Fruit fly (Drosophila melanogaster) whole organism, embryonic: ENCODE data around the gene CG18808.

Source experiments
- Bgb ChIP-seq: fragments of 200-800 bp; sonication (Bioruptor generic); IDR thresholded peaks from 2 replicates; pipeline ENCODE4 v1.3.6; 2022; ENCODE audit warnings: missing biosample characterization, missing genetic modification characterization; ENCODE audit not compliant: partially characterized antibody
- CG11456 ChIP-seq: fragments of 200-800 bp; sonication (Bioruptor generic); IDR thresholded peaks from 3 replicates; pipeline ENCODE4 v1.3.6; 2022; ENCODE audit warnings: missing biosample characterization, missing genetic modification characterization
- CG11696 ChIP-seq: fragments of 200-800 bp; sonication (Bioruptor generic); IDR thresholded peaks from 2 replicates; pipeline ENCODE4 v1.3.6; 2022; ENCODE audit warnings: missing biosample characterization, missing genetic modification characterization
- CG13775 ChIP-seq: fragments of 200-800 bp; sonication (Bioruptor generic); optimal IDR thresholded peaks from 3 replicates; lab custom pipeline; 2017; ENCODE audit warnings: missing biosample characterization, mild to moderate bottlenecking, missing genetic modification characterization
- CG1529 ChIP-seq: fragments of 200-800 bp; sonication (Bioruptor generic); optimal IDR thresholded peaks from 3 replicates; lab custom pipeline; 2018; ENCODE audit warnings: missing biosample characterization, missing genetic modification characterization
- CG15696 ChIP-seq: fragments of 200-800 bp; sonication (Bioruptor generic); optimal IDR thresholded peaks from 2 replicates; lab custom pipeline; 2019; ENCODE audit warnings: missing biosample characterization, mild to moderate bottlenecking, missing genetic modification characterization, moderate library complexity
- CG3163 ChIP-seq: fragments of 200-800 bp; sonication (Bioruptor generic); optimal IDR thresholded peaks from 3 replicates; lab custom pipeline; 2016; ENCODE audit warnings: missing biosample characterization, missing genetic modification characterization
- CG34224 ChIP-seq: fragments of 200-800 bp; sonication (Bioruptor generic); IDR thresholded peaks from 3 replicates; pipeline ENCODE4 v1.3.6; 2022; ENCODE audit warnings: missing biosample characterization, missing genetic modification characterization; ENCODE audit not compliant: partially characterized antibody
- CG5180 ChIP-seq: fragments of 200-800 bp; sonication (Bioruptor generic); optimal IDR thresholded peaks from 3 replicates; lab custom pipeline; 2017; ENCODE audit warnings: missing biosample characterization, missing genetic modification characterization, mild to moderate bottlenecking, moderate library complexity, missing genetic modification reagents
- CG6272 ChIP-seq: fragments of 200-800 bp; sonication (Bioruptor generic); IDR thresholded peaks from 2 replicates; pipeline ENCODE4 v1.3.6; 2022; ENCODE audit warnings: missing biosample characterization, missing genetic modification characterization
- CTCF ChIP-seq: fragments of 200-800 bp; sonication (Bioruptor generic); optimal IDR thresholded peaks from 2 replicates; lab custom pipeline; 2017; ENCODE audit warnings: missing biosample characterization, mild to moderate bottlenecking, missing genetic modification characterization, moderate library complexity
- CoRest ChIP-seq: fragments of 200-800 bp; sonication (Bioruptor generic); optimal IDR thresholded peaks from 3 replicates; lab custom pipeline; 2018; ENCODE audit warnings: missing biosample characterization, mild to moderate bottlenecking, missing genetic modification characterization, moderate library complexity
- Deaf1 ChIP-seq: fragments of 200-800 bp; optimal IDR thresholded peaks from 3 replicates; lab custom pipeline; 2019; ENCODE audit warnings: missing biosample characterization, mild to moderate bottlenecking, missing genetic modification characterization, moderate library complexity
- Dip2 ChIP-seq: fragments of 200-800 bp; sonication (Bioruptor generic); IDR thresholded peaks from 2 replicates; pipeline ENCODE4 v1.3.6; 2022; ENCODE audit warnings: missing biosample characterization, missing genetic modification characterization
- Ets65A ChIP-seq: fragments of 200-800 bp; sonication (Bioruptor generic); peaks from one replicate; lab custom pipeline; 2016; ENCODE audit warnings: missing biosample characterization, missing genetic modification characterization
- Hmx ChIP-seq: fragments of 200-800 bp; sonication (Bioruptor generic); optimal IDR thresholded peaks from 2 replicates; lab custom pipeline; 2016; ENCODE audit warnings: missing biosample characterization, missing genetic modification characterization
- Hr78 ChIP-seq, 2 experiments: fragments of 200-800 bp in 1 of 2; fragments of >200 bp in 1 of 2; sonication (Bioruptor generic) in 1 of 2; optimal IDR thresholded peaks; 2 replicates each; lab custom pipeline; 2017 to 2019; ENCODE audit warnings: missing biosample characterization in 2 of 2, missing genetic modification characterization in 2 of 2, mild to moderate bottlenecking in 1 of 2, moderate library complexity in 1 of 2
- Med ChIP-seq: fragments of 200-800 bp; sonication (Bioruptor generic); peaks from one replicate; lab custom pipeline; 2016; ENCODE audit warnings: missing biosample characterization, missing genetic modification characterization, mild to moderate bottlenecking, inconsistent platforms, moderate library complexity
- Nf-YB ChIP-seq: fragments of 200-800 bp; sonication (Bioruptor generic); optimal IDR thresholded peaks from 3 replicates; lab custom pipeline; 2019; ENCODE audit warnings: missing biosample characterization, mild to moderate bottlenecking, missing genetic modification characterization, moderate library complexity
- Opbp ChIP-seq: fragments of 200-800 bp; sonication (Bioruptor generic); IDR thresholded peaks from 3 replicates; pipeline ENCODE4 v1.3.6; 2022; ENCODE audit warnings: missing biosample characterization, missing genetic modification characterization; ENCODE audit not compliant: partially characterized antibody
- Pdp1 ChIP-seq, 2 experiments: fragments of 200-800 bp; sonication (Bioruptor generic); optimal IDR thresholded peaks; 3 replicates each; lab custom pipeline; 2016; ENCODE audit warnings: missing biosample characterization in 2 of 2, missing genetic modification characterization in 2 of 2, mild to moderate bottlenecking in 1 of 2, moderate library complexity in 1 of 2
- Trl ChIP-seq, 3 experiments: fragments of >200 bp in 2 of 3; fragments of 200-800 bp in 1 of 3; sonication (Bioruptor generic) in 1 of 3; optimal IDR thresholded peaks; 2 replicates in 1 of 3; 3 replicates in 2 of 3; lab custom pipeline; 2016 to 2017; ENCODE audit warnings: missing biosample characterization in 1 of 3, missing genetic modification characterization in 1 of 3
- ci ChIP-seq: fragments of 200-800 bp; sonication (Bioruptor generic); IDR thresholded peaks from 3 replicates; pipeline ENCODE4 v1.3.6; 2022; ENCODE audit warnings: missing biosample characterization, missing genetic modification characterization
- esg ChIP-seq: fragments of 200-800 bp; sonication (Bioruptor generic); conservative IDR thresholded peaks from 2 replicates; pipeline ENCODE4 v1.3.6; 2022; ENCODE audit warnings: missing biosample characterization, missing genetic modification characterization
- ewg ChIP-seq: fragments of 200-800 bp; sonication (Bioruptor generic); optimal IDR thresholded peaks from 3 replicates; lab custom pipeline; 2017; ENCODE audit warnings: mild to moderate bottlenecking, missing biosample characterization, missing genetic modification reagents, missing genetic modification characterization
- eyg ChIP-seq: fragments of 200-800 bp; sonication (Bioruptor generic); optimal IDR thresholded peaks from 3 replicates; lab custom pipeline; 2016; ENCODE audit warnings: missing biosample characterization, missing genetic modification characterization
- gfzf ChIP-seq: fragments of 200-800 bp; sonication (Bioruptor generic); optimal IDR thresholded peaks from 2 replicates; lab custom pipeline; 2016; ENCODE audit warnings: missing biosample characterization, mild to moderate bottlenecking, missing genetic modification characterization, moderate library complexity
- hbn ChIP-seq: fragments of 200-800 bp; sonication (Bioruptor generic); IDR thresholded peaks from 2 replicates; pipeline ENCODE4 v1.3.6; 2022; ENCODE audit warnings: missing biosample characterization, missing genetic modification characterization; ENCODE audit not compliant: partially characterized antibody
- nom ChIP-seq: fragments of 200-800 bp; sonication (Bioruptor generic); optimal IDR thresholded peaks from 2 replicates; lab custom pipeline; 2017; ENCODE audit warnings: missing biosample characterization, missing genetic modification characterization, mild to moderate bottlenecking, moderate library complexity, missing genetic modification reagents
- onecut ChIP-seq: fragments of 200-800 bp; sonication (Bioruptor generic); IDR thresholded peaks from 2 replicates; pipeline ENCODE4 v1.3.6; 2022; ENCODE audit warnings: missing biosample characterization, missing genetic modification characterization
- pita ChIP-seq: fragments of 200-800 bp; sonication (Bioruptor generic); optimal IDR thresholded peaks from 2 replicates; lab custom pipeline; 2017; ENCODE audit warnings: missing biosample characterization, mild to moderate bottlenecking, missing genetic modification characterization
- sens ChIP-seq: fragments of 200-800 bp; sonication (Bioruptor generic); peaks from one replicate; lab custom pipeline; 2016; ENCODE audit warnings: missing biosample characterization, missing genetic modification characterization
- sna ChIP-seq: fragments of 200-800 bp; sonication (Bioruptor generic); IDR thresholded peaks from 2 replicates; pipeline ENCODE4 v1.3.6; 2022; ENCODE audit warnings: missing biosample characterization, missing genetic modification characterization; ENCODE audit not compliant: partially characterized antibody
- stwl ChIP-seq: fragments of 200-800 bp; sonication (Bioruptor generic); optimal IDR thresholded peaks from 3 replicates; lab custom pipeline; 2018; ENCODE audit warnings: missing biosample characterization, mild to moderate bottlenecking, missing genetic modification characterization, moderate library complexity
- yki ChIP-seq: fragments of >200 bp; optimal IDR thresholded peaks from 3 replicates; lab custom pipeline; 2018
- z ChIP-seq: fragments of 200-800 bp; sonication (Bioruptor generic); IDR thresholded peaks from 3 replicates; pipeline ENCODE4 v1.3.6; 2022; ENCODE audit warnings: missing biosample characterization, missing genetic modification characterization

Gene CG18808

DNA sequence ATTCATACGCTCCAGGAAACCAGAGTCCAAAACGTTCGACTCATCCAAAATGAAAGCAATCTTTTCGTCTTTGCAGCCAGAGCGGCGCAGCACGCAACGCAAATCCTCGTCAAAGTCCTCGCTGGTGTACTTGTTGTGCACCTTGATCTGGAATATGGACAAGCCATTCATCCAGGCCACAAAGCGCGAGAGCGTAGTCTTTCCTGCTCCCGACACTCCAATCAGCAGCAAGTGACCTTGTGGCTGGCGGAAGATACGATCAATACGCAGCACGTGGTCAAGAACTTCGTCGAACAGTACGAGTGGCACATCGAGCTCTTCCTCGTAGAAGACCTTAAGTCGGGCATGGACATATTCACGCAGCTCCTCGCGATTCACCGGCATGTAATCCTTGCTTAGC is 7.0 kb upstream of the CG18808 start:
- peak; percentile 93 for TF ChIP-seq Ets65A (GFP tag; lab: Kevin White, UChicago)
- no peak for TF ChIP-seq CG13775

dm6 chr3L:4805751-4806150 is 1.5 kb downstream of the CG18808 start:
- no peak for TF ChIP-seq Hr78 (GFP tag; optimal IDR thresholded peaks at IDR 0.05; lab: Kevin White, UChicago)
- no peak for TF ChIP-seq esg (GFP tag; lab: Robert Waterston, UW)
- TF ChIP-seq stwl (tag; lab: Kevin White, UChicago): peak; percentile 15
- TF ChIP-seq hbn (GFP tag; lab: Robert Waterston, UW): no peak
- peak; percentile 34; the same call in 1 of the 2 replicates for TF ChIP-seq Dip2
- TF ChIP-seq Opbp (GFP tag; lab: Robert Waterston, UW): no peak
- no peak for TF ChIP-seq sna (GFP tag; lab: Robert Waterston, UW)
- peak; percentile 92 for TF ChIP-seq CTCF (GFP tag; lab: Kevin White, UChicago)
- no peak for TF ChIP-seq CG11696 (GFP tag; lab: Robert Waterston, UW)
- no peak for TF ChIP-seq CG6272 (GFP tag; lab: Robert Waterston, UW)
- peak; percentile 21 for TF ChIP-seq sens (GFP tag; lab: Kevin White, UChicago)
- no peak for TF ChIP-seq Hmx (GFP tag; lab: Kevin White, UChicago)
- peak; percentile 39 for TF ChIP-seq pita (GFP tag; lab: Kevin White, UChicago)
- TF ChIP-seq CG11456 (GFP tag; lab: Robert Waterston, UW): 0 out of 3 replicates have a peak, but pooled peaks have one; percentile 5
- TF ChIP-seq gfzf (GFP tag; lab: Kevin White, UChicago): no peak
- TF ChIP-seq CG1529 (GFP tag; lab: Kevin White, UChicago): no peak
- no peak for TF ChIP-seq CoRest (tag; lab: Kevin White, UChicago)
- TF ChIP-seq Pdp1 (GFP tag; optimal IDR thresholded peaks at IDR 0.05; lab: Kevin White, UChicago): no peak
- peak; percentile 21 for TF ChIP-seq Ets65A (GFP tag; lab: Kevin White, UChicago)
- no peak for TF ChIP-seq CG15696 (tag; lab: Kevin White, UChicago)

- no peak for TF ChIP-seq ci (GFP tag; lab: Robert Waterston, UW)
- peak; percentile 42 for TF ChIP-seq Ets65A (GFP tag; lab: Kevin White, UChicago)
- TF ChIP-seq Nf-YB (GFP tag; lab: Kevin White, UChicago): no peak
- no peak for TF ChIP-seq yki (lab: Kevin White, UChicago)
Observed at dm6 chr3L:4805174-4805573, 2.0 kb downstream of the CG18808 start, which contains the start of gene CG7509. Gene CG7509, minus strand, starts transcription at chr3L:4805274.

DNA sequence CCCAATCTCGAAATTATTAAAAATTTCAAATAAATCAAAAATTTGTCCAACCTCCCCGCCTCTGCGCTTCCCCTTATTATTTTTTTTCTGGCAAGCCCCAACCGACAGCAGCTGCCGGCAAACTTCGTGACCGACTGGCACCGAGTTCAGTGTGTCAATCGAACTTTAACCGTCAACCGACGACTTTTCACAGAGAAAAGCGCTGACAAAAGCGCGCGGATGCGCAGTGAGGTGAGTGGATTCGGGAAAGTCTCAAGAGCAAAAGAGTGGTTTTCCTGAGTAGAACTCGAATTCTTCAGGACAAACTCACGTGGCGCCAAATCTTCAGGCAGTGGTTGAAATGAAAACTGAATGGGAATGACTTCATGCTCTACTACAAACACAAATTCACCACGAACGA is 6.6 kb downstream of the CG18808 start:
- peak in 1 of 2 experiments; percentile 10 for TF ChIP-seq Trl (optimal IDR thresholded peaks at IDR 0.05; lab: Kevin White, UChicago)
- TF ChIP-seq Trl (GFP tag; optimal IDR thresholded peaks at IDR 0.05; lab: Kevin White, UChicago): no peak
- TF ChIP-seq onecut (GFP tag; lab: Robert Waterston, UW): peak; percentile 16; the same call in 1 of the 2 replicates
- peak; percentile 59 for TF ChIP-seq CG5180 (GFP tag; lab: Kevin White, UChicago)
- peak; percentile 87 for TF ChIP-seq CTCF (GFP tag; lab: Kevin White, UChicago)
- TF ChIP-seq eyg (GFP tag; lab: Kevin White, UChicago): no peak
- no peak for TF ChIP-seq CG34224 (GFP tag; lab: Robert Waterston, UW)
- peak; percentile 53; the same call in 1 of the 2 replicates for TF ChIP-seq Bgb (GFP tag; lab: Robert Waterston, UW)
- TF ChIP-seq nom (GFP tag; lab: Kevin White, UChicago): no peak
- TF ChIP-seq ewg (GFP tag; lab: Kevin White, UChicago): peak; percentile 62
- TF ChIP-seq CG3163 (GFP tag; lab: Kevin White, UChicago): peak; percentile 59
- peak; percentile 94 for TF ChIP-seq z (GFP tag; lab: Robert Waterston, UW)
- TF ChIP-seq Deaf1 (tag; lab: Kevin White, UChicago): peak; percentile 94
- TF ChIP-seq Med (GFP tag; lab: Kevin White, UChicago): peak; percentile 28
